Fruit fly (Drosophila melanogaster) whole organism, prepupa: ENCODE data around the gene CG9368.

Experiments
- Blimp-1 ChIP-seq: fragments of 200-800 bp; sonication (Bioruptor generic); optimal IDR thresholded peaks from 3 replicates; lab custom pipeline; 2017; ENCODE audit warnings: missing biosample characterization, missing genetic modification characterization, mild to moderate bottlenecking, moderate library complexity, missing genetic modification reagents
- fkh ChIP-seq: fragments of 200-800 bp; sonication (Bioruptor generic); optimal IDR thresholded peaks from 3 replicates; lab custom pipeline; 2017; ENCODE audit warnings: missing biosample characterization, mild to moderate bottlenecking, missing genetic modification characterization, moderate library complexity

DNA sequence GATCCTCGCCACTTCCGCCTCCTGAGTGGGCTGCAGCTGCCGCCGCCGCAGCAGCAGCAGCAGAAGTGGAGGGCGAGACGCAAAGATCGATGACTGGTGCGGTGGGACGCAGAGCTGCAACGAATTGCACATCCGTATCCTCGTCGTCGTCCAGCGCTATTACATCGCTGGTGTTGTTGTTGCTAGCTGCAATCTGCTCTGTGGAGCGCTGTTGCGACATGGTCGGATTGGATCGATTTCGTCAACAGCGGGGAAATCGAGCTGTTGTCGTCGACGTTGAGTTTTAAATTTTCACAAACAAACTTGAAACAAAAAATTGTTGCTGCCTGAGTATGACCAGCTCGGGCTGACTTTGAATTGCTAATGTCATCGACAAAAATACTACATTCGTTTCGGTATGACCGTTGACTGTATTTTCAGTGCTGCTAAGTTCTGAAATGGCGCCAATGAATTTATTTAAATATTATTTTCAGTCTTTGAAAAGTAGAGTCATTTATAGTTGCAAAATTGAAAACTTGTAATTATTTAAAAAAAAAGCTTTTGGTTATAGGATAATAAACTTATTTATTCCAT, 41.1 kb downstream of the CG9368 start, which contains the start of gene Rnf146:
- TF ChIP-seq Blimp-1 (GFP tag; lab: Kevin White, UChicago) (no peak), fkh (GFP tag; lab: Kevin White, UChicago) (no peak)
